Fruit fly (Drosophila melanogaster): Measurements from ENCODE around the gene Act88F.
A peak's percentile ranks its signal among the peaks of the same experiment; 100 is the strongest.

Act88F gene

DNA sequence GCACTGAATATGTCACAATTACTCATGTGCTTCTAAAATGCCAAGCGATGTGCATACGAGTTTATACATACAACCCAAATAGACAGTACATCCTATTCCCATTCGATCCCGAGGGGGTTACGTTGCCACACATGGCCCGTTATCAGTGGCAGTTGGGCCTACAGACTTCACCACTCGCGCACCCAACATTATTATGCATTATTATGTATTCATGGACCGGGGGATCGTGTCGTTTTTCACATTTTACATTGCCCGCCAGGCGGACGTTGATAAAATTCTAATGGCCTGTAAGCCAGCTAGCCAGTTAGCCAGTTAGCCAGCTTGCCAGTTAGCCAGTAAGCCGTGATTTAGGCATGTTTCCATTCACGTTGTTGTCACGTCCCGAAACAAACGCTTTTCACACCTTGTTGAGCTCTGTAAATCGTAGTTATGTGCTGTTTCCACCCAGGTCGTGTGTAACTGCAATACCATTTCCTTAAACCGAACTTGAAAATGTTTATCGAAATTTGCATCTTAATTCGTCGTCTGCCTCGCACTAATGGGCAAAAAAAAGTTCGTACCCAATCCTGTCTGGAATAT lies 33.7 kb downstream of the Act88F start:
- TF ChIP-seq zfh1 (GFP tag; IDR thresholded peaks at IDR 0.05) (no peak), CG10979 (tag; optimal IDR thresholded peaks at IDR 0.05) (no peak), CG2199 (GFP tag; IDR thresholded peaks at IDR 0.05) (peak; percentile 58; the same call in 1 of the 3 replicates), Lhr (GFP tag; optimal IDR thresholded peaks at IDR 0.05) (no peak), Atf-2 (GFP tag; optimal IDR thresholded peaks at IDR 0.05) (no peak), CG12769 (tag; optimal IDR thresholded peaks at IDR 0.05) (peak; percentile 70), CG17802 (tag; optimal IDR thresholded peaks at IDR 0.05) (peak; percentile 23), Mrtf (GFP tag; IDR thresholded peaks at IDR 0.05) (no peak), kni (GFP tag; optimal IDR thresholded peaks at IDR 0.05) (peak; percentile 80), sens (GFP tag) (peak; percentile 71), CG6254 (GFP tag; optimal IDR thresholded peaks at IDR 0.05) (no peak), row (GFP tag; IDR thresholded peaks at IDR 0.05) (no peak), CG6654 (GFP tag; optimal IDR thresholded peaks at IDR 0.05) (no peak), Elba2 (GFP tag; optimal IDR thresholded peaks at IDR 0.05) (peak; percentile 85), vvl (GFP tag; IDR thresholded peaks at IDR 0.05) (peak; percentile 28; the same call in 1 of the 2 replicates), eyg (GFP tag; optimal IDR thresholded peaks at IDR 0.05) (no peak), CG3995 (GFP tag; optimal IDR thresholded peaks at IDR 0.05) (peak; percentile 79), nau (GFP tag; optimal IDR thresholded peaks at IDR 0.05) (no peak), corto (GFP tag; optimal IDR thresholded peaks at IDR 0.05) (no peak), CHES-1-like (GFP tag; optimal IDR thresholded peaks at IDR 0.05) (no peak), schlank (tag; optimal IDR thresholded peaks at IDR 0.05) (no peak), slou (GFP tag; optimal IDR thresholded peaks at IDR 0.05) (no peak), CG9609 (GFP tag; optimal IDR thresholded peaks at IDR 0.05) (no peak), CG18476 (GFP tag; optimal IDR thresholded peaks at IDR 0.05) (no peak), CG30020 (tag; optimal IDR thresholded peaks at IDR 0.05) (peak; percentile 23), fu2 (GFP tag; optimal IDR thresholded peaks at IDR 0.05) (no peak), Ravus (GFP tag; IDR thresholded peaks at IDR 0.05) (no peak), D19A (tag; optimal IDR thresholded peaks at IDR 0.05) (no peak), CG17328 (GFP tag; IDR thresholded peaks at IDR 0.05) (no peak), amos (GFP tag; IDR thresholded peaks at IDR 0.05; ENCODE audit: partially characterized antibody) (0 out of 2 replicates have a peak, but pooled peaks have one; percentile 10), nmo (GFP tag; optimal IDR thresholded peaks at IDR 0.05) (no peak), CG34422 (GFP tag; IDR thresholded peaks at IDR 0.05) (no peak), chinmo (GFP tag; IDR thresholded peaks at IDR 0.05; ENCODE audit: partially characterized antibody) (0 out of 4 replicates have a peak, but pooled peaks have one; percentile 37), mirr (GFP tag; optimal IDR thresholded peaks at IDR 0.05) (peak; percentile 13), ssp (GFP tag; IDR thresholded peaks at IDR 0.05) (peak; percentile 40; the same call in 1 of the 2 replicates), zen (tag; optimal IDR thresholded peaks at IDR 0.05) (peak; percentile 27), Med (GFP tag) (peak; percentile 68)

DNA sequence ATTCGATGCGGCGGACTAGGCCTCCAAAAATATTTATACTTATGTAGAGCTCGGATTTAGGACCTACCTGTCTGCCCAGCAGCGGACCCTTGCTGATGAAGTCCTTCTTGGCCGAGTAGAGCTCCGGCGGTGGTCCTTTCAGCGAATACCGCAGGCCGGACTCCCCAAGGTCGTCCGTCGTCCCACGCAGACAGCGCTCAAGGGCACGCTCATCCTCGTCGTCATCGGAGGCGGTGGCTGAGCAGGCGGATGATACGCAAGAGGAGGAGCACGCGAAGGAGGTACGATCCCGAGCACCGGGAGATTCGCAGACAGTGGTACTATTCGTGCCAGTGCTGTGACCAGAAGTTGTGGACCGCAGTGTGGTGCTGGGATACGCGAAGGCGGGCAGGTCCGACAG lies 35.1 kb downstream of the Act88F start:
- TF ChIP-seq hbn (GFP tag; IDR thresholded peaks at IDR 0.05; ENCODE audit: partially characterized antibody) (no peak), CG7745 (tag; optimal IDR thresholded peaks at IDR 0.05) (no peak), Med (GFP tag) (peak; percentile 56), Dbx (GFP tag; IDR thresholded peaks at IDR 0.05) (0 out of 3 replicates have a peak, but pooled peaks have one; percentile 10), CG15479 (GFP tag; optimal IDR thresholded peaks at IDR 0.05) (no peak), Optix (GFP tag; IDR thresholded peaks at IDR 0.05) (no peak), Ada2b (GFP tag; IDR thresholded peaks at IDR 0.05) (no peak), sens (GFP tag) (peak; percentile 51), ash1 (GFP tag; optimal IDR thresholded peaks at IDR 0.05) (no peak), org-1 (GFP tag; optimal IDR thresholded peaks at IDR 0.05) (no peak), ranshi (GFP tag; IDR thresholded peaks at IDR 0.05) (0 out of 2 replicates have a peak, but pooled peaks have one; percentile 8), CG11456 (GFP tag; IDR thresholded peaks at IDR 0.05) (no peak), bcd (GFP tag; optimal IDR thresholded peaks at IDR 0.05) (no peak), CG12942 (GFP tag; optimal IDR thresholded peaks at IDR 0.05) (no peak)

Measured in whole organism, embryonic.